Worm (Caenorhabditis elegans): Measurements from ENCODE around the gene pac-1.

pac-1 gene

DNA sequence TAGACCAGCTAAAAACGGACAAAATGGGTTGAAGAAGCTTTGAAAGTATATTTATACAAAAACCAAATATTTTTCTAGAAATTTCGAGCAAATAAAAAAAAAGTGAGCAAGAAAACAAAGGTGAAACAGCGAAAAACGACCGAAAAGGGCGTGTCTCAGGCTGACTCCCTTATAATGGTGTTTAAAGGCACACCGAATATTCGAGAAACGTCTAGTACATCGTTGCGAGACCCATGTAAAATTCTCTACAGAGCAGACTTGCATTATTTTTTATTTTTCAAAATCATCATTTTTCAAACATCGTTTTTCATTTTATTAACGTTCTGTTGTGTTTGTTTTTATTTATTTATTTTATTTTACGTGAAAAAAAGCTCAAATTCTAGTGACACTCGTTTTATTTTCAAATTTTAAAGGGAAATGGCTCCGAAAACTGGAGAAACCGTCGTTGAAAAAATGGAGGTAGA lies 47.8 kb upstream of the pac-1 start, which contains the start of gene rpn-3 (continued):
- TF ChIP-seq rcor-1 (GFP tag; IDR thresholded peaks at IDR 0.05): peak; percentile 94
- TF ChIP-seq hlh-12 (tag; optimal IDR thresholded peaks at IDR 0.05): no peak
- peak; percentile 83 for TF ChIP-seq somi-1 (GFP tag; optimal IDR thresholded peaks at IDR 0.05)
- peak; percentile 28 for TF ChIP-seq B0261.1 (tag; optimal IDR thresholded peaks at IDR 0.05)
- TF ChIP-seq F49E8.2 (tag; optimal IDR thresholded peaks at IDR 0.05; ENCODE audit: insufficient read depth): peak; percentile 91
- no peak for TF ChIP-seq lin-26 (GFP tag; IDR thresholded peaks at IDR 0.05)
- no peak for TF ChIP-seq hlh-26 (GFP tag; conservative IDR thresholded peaks at IDR 0.05)
- no peak for TF ChIP-seq egrh-3 (GFP tag; IDR thresholded peaks at IDR 0.05)
- TF ChIP-seq madf-8 (GFP tag; conservative IDR thresholded peaks at IDR 0.05): peak; percentile 80
- TF ChIP-seq him-1 (tag; optimal IDR thresholded peaks at IDR 0.05): no peak
- TF ChIP-seq nfyb-1 (GFP tag; IDR thresholded peaks at IDR 0.05): peak; percentile 95
- TF ChIP-seq hmg-1.2 (GFP tag; IDR thresholded peaks at IDR 0.05): peak; percentile 74
- TF ChIP-seq aptf-3 (GFP tag; IDR thresholded peaks at IDR 0.05): 0 out of 2 replicates have a peak, but pooled peaks have one; percentile 32
- 0 out of 2 replicates have a peak, but pooled peaks have one; percentile 68 for TF ChIP-seq hmg-20 (GFP tag; IDR thresholded peaks at IDR 0.05)
- TF ChIP-seq Y67H2A.10 (GFP tag; conservative IDR thresholded peaks at IDR 0.05): peak; percentile 87
- TF ChIP-seq ceh-58 (GFP tag; IDR thresholded peaks at IDR 0.05): no peak
- no peak for TF ChIP-seq lsy-27 (tag; optimal IDR thresholded peaks at IDR 0.05; ENCODE audit: borderline replicate concordance, insufficient read depth)
- peak; percentile 85 for TF ChIP-seq F22D6.2 (tag; optimal IDR thresholded peaks at IDR 0.05)
- TF ChIP-seq lsl-1 (GFP tag; optimal IDR thresholded peaks at IDR 0.05): peak; percentile 61
- no peak for TF ChIP-seq nfya-1 (tag; optimal IDR thresholded peaks at IDR 0.05; ENCODE audit: borderline replicate concordance, insufficient read depth)
- peak in 1 of 2 experiments; percentile 92 for TF ChIP-seq let-607 (tag; optimal IDR thresholded peaks at IDR 0.05)
- peak; percentile 68; the same call in 1 of the 2 replicates for TF ChIP-seq ztf-28 (GFP tag; IDR thresholded peaks at IDR 0.05)
- peak; percentile 71 for TF ChIP-seq Y56A3A.18 (GFP tag; IDR thresholded peaks at IDR 0.05)
- TF ChIP-seq C06A6.2 (GFP tag; conservative IDR thresholded peaks at IDR 0.05): peak; percentile 84
- peak; percentile 89; the same call in 1 of the 2 replicates for TF ChIP-seq C17E4.6 (GFP tag; IDR thresholded peaks at IDR 0.05)
- TF ChIP-seq atf-7 (tag; optimal IDR thresholded peaks at IDR 0.05): peak; percentile 89
- no peak for TF ChIP-seq cebp-2 (GFP tag; IDR thresholded peaks at IDR 0.05)
- TF ChIP-seq mcd-1 (GFP tag; IDR thresholded peaks at IDR 0.05): peak; percentile 99
- peak; percentile 94 for TF ChIP-seq madf-3 (GFP tag; IDR thresholded peaks at IDR 0.05)
- TF ChIP-seq lin-35 (GFP tag; optimal IDR thresholded peaks at IDR 0.05): peak in 2 of 3 experiments; percentile 66 to 92
- TF ChIP-seq D2030.7 (GFP tag; IDR thresholded peaks at IDR 0.05): peak; percentile 87
- TF ChIP-seq dox-1 (GFP tag; IDR thresholded peaks at IDR 0.05): peak; percentile 84
- TF ChIP-seq B0035.1 (tag; optimal IDR thresholded peaks at IDR 0.05): peak; percentile 64
- TF ChIP-seq ceh-100 (GFP tag; IDR thresholded peaks at IDR 0.05): peak; percentile 78
- TF ChIP-seq xnd-1 (tag; optimal IDR thresholded peaks at IDR 0.05): peak; percentile 69
- TF ChIP-seq dpl-1 (GFP tag; optimal IDR thresholded peaks at IDR 0.05): peak; percentile 64
- TF ChIP-seq nhr-120 (GFP tag; IDR thresholded peaks at IDR 0.05): no peak
- no peak for TF ChIP-seq sptf-2 (GFP tag; optimal IDR thresholded peaks at IDR 0.05)
- peak; percentile 96 for TF ChIP-seq tlf-1 (GFP tag; optimal IDR thresholded peaks at IDR 0.05)
- 0 out of 2 replicates have a peak, but pooled peaks have one; percentile 56 for TF ChIP-seq Y79H2A.3 (GFP tag; conservative IDR thresholded peaks at IDR 0.05)
- TF ChIP-seq Y53F4B.3 (GFP tag; IDR thresholded peaks at IDR 0.05): no peak; the same call in 1 of the 2 replicates
- TF ChIP-seq ztf-3 (GFP tag; optimal IDR thresholded peaks at IDR 0.05): peak; percentile 49
- TF ChIP-seq attf-6 (GFP tag; IDR thresholded peaks at IDR 0.05): peak; percentile 48; the same call in 1 of the 2 replicates
- peak; percentile 77 for TF ChIP-seq gei-17 (GFP tag; optimal IDR thresholded peaks at IDR 0.05)
- TF ChIP-seq F39B2.1 (GFP tag; IDR thresholded peaks at IDR 0.05): 0 out of 2 replicates have a peak, but pooled peaks have one; percentile 71
- peak; percentile 81 for TF ChIP-seq pha-4 (tag; optimal IDR thresholded peaks at IDR 0.05)
- TF ChIP-seq rec-8 (tag; optimal IDR thresholded peaks at IDR 0.05): peak in 1 of 2 experiments; percentile 26

Measured in whole organism, young adult.